Worm (Caenorhabditis elegans): ENCODE measurements around the gene F21D5.6.

DNA sequence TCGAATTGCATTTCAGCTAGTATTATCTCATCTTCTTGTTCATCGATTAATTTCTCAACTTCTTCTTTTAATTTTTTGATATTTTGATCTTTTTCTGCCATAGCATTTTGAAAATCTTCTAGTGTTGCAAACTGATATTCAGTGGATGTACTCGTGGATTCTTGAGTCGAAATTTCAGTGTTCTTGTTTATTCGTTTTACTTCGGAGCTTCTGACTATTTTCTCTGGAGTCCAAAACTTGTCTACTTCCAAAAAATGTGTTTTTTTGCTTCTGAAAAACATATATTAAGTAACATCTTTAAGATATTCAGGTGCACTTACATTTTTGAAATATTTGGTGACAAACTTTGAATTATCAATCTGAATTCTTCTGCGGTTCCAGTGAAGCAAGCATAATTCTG, 28.4 kb upstream of the F21D5.6 start, which contains the start of gene F20C5.5:
- TF ChIP-seq lin-13 (GFP tag; optimal IDR thresholded peaks at IDR 0.05) (no peak), unc-62 (GFP tag; optimal IDR thresholded peaks at IDR 0.05) (no peak), blmp-1 (tag; optimal IDR thresholded peaks at IDR 0.05; ENCODE audit: insufficient read depth) (no peak), Y55F3AM.14 (GFP tag; optimal IDR thresholded peaks at IDR 0.05) (no peak), ztf-11 (tag; optimal IDR thresholded peaks at IDR 0.05) (no peak), ceh-16 (tag; optimal IDR thresholded peaks at IDR 0.05) (no peak), mdl-1 (tag; optimal IDR thresholded peaks at IDR 0.05) (no peak), R02D3.7 (tag; optimal IDR thresholded peaks at IDR 0.05) (no peak), alr-1 (tag; optimal IDR thresholded peaks at IDR 0.05) (no peak)
